Worm (Caenorhabditis elegans) whole organism, L4/young adult: ENCODE measurements around the gene C08F1.6.

ENCODE experiments used
- W03F9.2 ChIP-seq: fragments of 150-350 bp; optimal IDR thresholded peaks from 2 replicates; lab custom pipeline; 2014; ENCODE audit warnings: missing biosample characterization, missing genetic modification characterization
- dao-5 ChIP-seq: sonication (generic microtip); optimal IDR thresholded peaks from 2 replicates; lab custom pipeline; 2016; ENCODE audit warnings: missing genotype, missing genetic modification characterization, moderate library complexity, missing compliant biosample characterization

DNA sequence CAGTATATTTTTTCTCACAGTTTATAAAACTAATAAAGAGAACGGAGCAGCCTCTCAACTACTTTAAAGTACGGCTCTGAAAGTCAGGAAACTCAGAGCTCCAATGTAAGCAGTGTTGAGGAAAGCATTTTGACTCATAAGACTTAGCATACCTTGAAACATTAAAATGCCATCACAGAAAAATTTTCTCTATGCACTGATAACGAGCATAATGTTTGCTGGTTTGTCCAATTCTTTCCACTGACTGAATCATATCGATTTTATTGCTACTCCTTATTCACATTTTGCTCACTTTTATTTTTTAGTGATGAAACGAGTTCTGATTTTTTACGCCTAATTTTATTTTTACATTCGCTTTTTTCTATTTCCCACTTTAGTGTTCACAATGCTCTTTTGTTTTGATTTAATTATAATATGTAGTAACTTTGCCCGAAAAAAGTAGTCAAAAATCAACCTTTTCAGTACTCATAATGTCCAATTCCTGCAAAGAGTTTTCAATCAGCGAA is 43.9 kb upstream of the C08F1.6 start, which contains the start of gene math-39:
- TF ChIP-seq W03F9.2 = no peak
- TF ChIP-seq dao-5 (tag; lab: Kevin White, UChicago) = no peak
